Worm (Caenorhabditis elegans) whole organism, L4/young adult: ENCODE data around the gene shw-3.

Experiments used
- W03F9.2 ChIP-seq: fragments of 150-350 bp; optimal IDR thresholded peaks from 2 replicates; lab custom pipeline; 2014; ENCODE audit warnings: missing biosample characterization, missing genetic modification characterization
- dao-5 ChIP-seq: sonication (generic microtip); optimal IDR thresholded peaks from 2 replicates; lab custom pipeline; 2016; ENCODE audit warnings: missing genotype, missing genetic modification characterization, moderate library complexity, missing compliant biosample characterization
- him-1 ChIP-seq: sonication (generic microtip); optimal IDR thresholded peaks from 2 replicates; lab custom pipeline; 2016; ENCODE audit warnings: missing genotype, missing genetic modification reagents, missing genetic modification characterization, missing compliant biosample characterization

ce11 chrV:12961085-12961560, 25.8 kb downstream of the shw-3 start, which contains the start of gene mpst-7:
- no peak for TF ChIP-seq W03F9.2 (tag; lab: Kevin White, UChicago)
- no peak for TF ChIP-seq him-1 (tag; lab: Kevin White, UChicago)
- TF ChIP-seq dao-5, result no peak
